Fruit fly (Drosophila melanogaster): ENCODE results near the gene Ccdc56.

Gene Ccdc56

DNA sequence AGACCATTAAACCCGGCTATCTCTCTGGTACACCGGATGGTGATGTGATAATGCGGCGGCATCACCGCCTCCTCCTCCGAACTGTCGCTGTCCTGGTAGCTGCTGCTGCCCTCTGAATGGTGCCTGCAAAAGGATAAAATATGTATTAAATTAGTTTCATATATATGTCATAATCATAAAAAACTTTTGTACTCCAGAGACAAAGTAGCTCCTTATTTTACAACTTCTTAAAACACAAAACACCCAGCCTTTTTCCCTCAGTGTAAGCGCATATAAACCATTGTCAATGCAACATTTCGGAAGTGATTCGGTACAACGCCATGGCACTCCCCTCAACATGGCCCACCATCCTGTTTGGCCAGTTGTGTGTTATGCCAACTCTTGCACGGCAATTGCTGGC lies 7.1 kb upstream of the Ccdc56 start:
- no peak for TF ChIP-seq Vsx2 (GFP tag; optimal IDR thresholded peaks at IDR 0.05; ENCODE audit: partially characterized antibody)
- no peak for TF ChIP-seq sv (GFP tag; optimal IDR thresholded peaks at IDR 0.05)
- TF ChIP-seq Abd-B (GFP tag; optimal IDR thresholded peaks at IDR 0.05): no peak
- no peak for TF ChIP-seq Hnf4 (GFP tag; optimal IDR thresholded peaks at IDR 0.05)
- no peak for TF ChIP-seq sage (GFP tag; optimal IDR thresholded peaks at IDR 0.05)
- no peak for TF ChIP-seq br (GFP tag; optimal IDR thresholded peaks at IDR 0.05)
- no peak for TF ChIP-seq Dfd (GFP tag; optimal IDR thresholded peaks at IDR 0.05)
- no peak for TF ChIP-seq Hr83 (GFP tag; optimal IDR thresholded peaks at IDR 0.05; ENCODE audit: poor library complexity, severe bottlenecking)
- TF ChIP-seq Hr78 (GFP tag; optimal IDR thresholded peaks at IDR 0.05): no peak
- no peak for TF ChIP-seq ey (GFP tag; optimal IDR thresholded peaks at IDR 0.05)
- TF ChIP-seq psq (GFP tag; optimal IDR thresholded peaks at IDR 0.05): no peak
- no peak for TF ChIP-seq CG32264 (GFP tag; optimal IDR thresholded peaks at IDR 0.05)
- no peak for TF ChIP-seq h (GFP tag; optimal IDR thresholded peaks at IDR 0.05)
- TF ChIP-seq Rel (GFP tag; optimal IDR thresholded peaks at IDR 0.05): no peak
- no peak for TF ChIP-seq Rel (tag; optimal IDR thresholded peaks at IDR 0.05)
- TF ChIP-seq Myc (optimal IDR thresholded peaks at IDR 0.05): no peak

DNA sequence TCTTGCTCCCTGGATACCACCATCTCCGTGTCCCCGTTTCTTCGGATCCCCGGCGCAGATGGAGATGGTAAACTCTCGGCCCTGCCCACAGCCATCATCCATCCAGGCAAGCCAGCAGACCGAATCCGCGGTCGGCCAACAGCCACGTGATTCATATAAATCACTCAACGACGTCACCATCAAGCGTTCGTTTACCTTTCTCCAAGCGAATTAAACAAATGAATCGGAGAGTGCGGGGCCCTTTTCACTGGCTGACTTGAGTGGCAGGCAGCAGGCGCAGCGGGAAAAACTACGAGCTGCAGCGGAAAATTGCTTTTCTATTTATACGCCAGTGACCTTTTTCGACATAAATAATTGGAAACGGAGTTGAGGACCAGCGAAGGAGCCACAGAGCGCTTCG lies 5.2 kb upstream of the Ccdc56 start:
- no peak for TF ChIP-seq br (GFP tag; optimal IDR thresholded peaks at IDR 0.05)
- TF ChIP-seq psq (GFP tag; optimal IDR thresholded peaks at IDR 0.05): no peak
- no peak for TF ChIP-seq usp (GFP tag; optimal IDR thresholded peaks at IDR 0.05)
- no peak for TF ChIP-seq Sp1 (GFP tag; optimal IDR thresholded peaks at IDR 0.05)
- no peak for TF ChIP-seq CG9705 (GFP tag; optimal IDR thresholded peaks at IDR 0.05)
- no peak for TF ChIP-seq Rel (GFP tag; optimal IDR thresholded peaks at IDR 0.05)
- TF ChIP-seq Rel (tag; optimal IDR thresholded peaks at IDR 0.05): no peak
- no peak for TF ChIP-seq HLH106 (tag; optimal IDR thresholded peaks at IDR 0.05)
- no peak for TF ChIP-seq Vsx2 (GFP tag; optimal IDR thresholded peaks at IDR 0.05; ENCODE audit: partially characterized antibody)
- TF ChIP-seq woc (GFP tag; optimal IDR thresholded peaks at IDR 0.05): no peak
- TF ChIP-seq foxo (GFP tag; optimal IDR thresholded peaks at IDR 0.05): no peak
- TF ChIP-seq fru (GFP tag; optimal IDR thresholded peaks at IDR 0.05): no peak
- TF ChIP-seq brk (GFP tag; optimal IDR thresholded peaks at IDR 0.05): no peak

dm6 chr3L:11704902-11705546 lies 3.8 kb upstream of the Ccdc56 start:
- TF ChIP-seq GATAd (GFP tag; optimal IDR thresholded peaks at IDR 0.05): no peak
- no peak for TF ChIP-seq pan (optimal IDR thresholded peaks at IDR 0.05)
- no peak for TF ChIP-seq Mio (GFP tag; optimal IDR thresholded peaks at IDR 0.05)
- TF ChIP-seq jim (GFP tag; optimal IDR thresholded peaks at IDR 0.05): no peak
- TF ChIP-seq Dfd (GFP tag; optimal IDR thresholded peaks at IDR 0.05): no peak
- no peak for TF ChIP-seq Jra (GFP tag; optimal IDR thresholded peaks at IDR 0.05)
- TF ChIP-seq OdsH (GFP tag; optimal IDR thresholded peaks at IDR 0.05): no peak
- no peak for TF ChIP-seq Abd-B (GFP tag; optimal IDR thresholded peaks at IDR 0.05)
- no peak for TF ChIP-seq HLH106 (tag; optimal IDR thresholded peaks at IDR 0.05)
- TF ChIP-seq usp (GFP tag; optimal IDR thresholded peaks at IDR 0.05): no peak
- TF ChIP-seq CG32264 (GFP tag; optimal IDR thresholded peaks at IDR 0.05): no peak
- no peak for TF ChIP-seq Sp1 (GFP tag; optimal IDR thresholded peaks at IDR 0.05)
- TF ChIP-seq ey (GFP tag; optimal IDR thresholded peaks at IDR 0.05): no peak
- no peak for TF ChIP-seq dmrt93B (GFP tag; optimal IDR thresholded peaks at IDR 0.05)
- no peak for TF ChIP-seq dsf (GFP tag; optimal IDR thresholded peaks at IDR 0.05; ENCODE audit: borderline replicate concordance)

DNA sequence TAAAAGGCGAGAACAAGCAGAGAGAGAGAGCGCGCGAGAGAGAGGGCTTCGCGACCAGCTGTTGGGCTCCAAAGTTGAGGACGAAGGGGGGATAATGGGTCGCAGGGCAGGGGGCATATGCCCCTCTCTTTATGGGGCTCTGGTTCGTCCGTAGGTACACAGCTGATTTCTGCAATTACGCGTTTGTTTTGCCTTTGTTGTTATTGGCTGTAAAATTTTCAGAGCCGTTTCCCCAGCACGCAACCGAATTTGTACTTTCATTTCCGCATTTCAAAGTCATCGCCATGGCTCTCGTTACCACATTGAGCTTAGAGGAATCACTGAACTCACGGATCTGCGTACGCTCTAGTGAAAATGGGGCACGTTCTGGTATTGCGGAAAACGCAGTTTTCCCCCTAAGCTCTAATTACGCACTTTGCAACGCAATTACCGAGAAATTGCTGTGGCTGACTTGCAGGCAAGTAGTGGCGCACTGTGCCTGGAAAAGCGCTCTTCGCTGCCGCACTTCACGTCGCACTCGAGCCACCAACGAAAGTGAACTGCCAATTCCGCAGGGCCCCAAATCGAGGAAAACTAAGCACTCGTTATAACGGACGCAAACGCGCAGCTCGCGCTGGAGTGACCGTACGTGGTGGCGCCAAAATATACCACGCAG lies 674 bp upstream of the Ccdc56 start, which contains the start of gene CG11658:
TSS of gene CG11658 (minus strand) at position 576 of the 655 bp plus-strand sequence.
- TF ChIP-seq jim (GFP tag; optimal IDR thresholded peaks at IDR 0.05) (no peak), Hr78 (GFP tag; optimal IDR thresholded peaks at IDR 0.05) (no peak), Sp1 (GFP tag; optimal IDR thresholded peaks at IDR 0.05) (no peak), OdsH (GFP tag; optimal IDR thresholded peaks at IDR 0.05) (no peak), CrebA (GFP tag; optimal IDR thresholded peaks at IDR 0.05; ENCODE audit: borderline replicate concordance) (no peak), dl (GFP tag; optimal IDR thresholded peaks at IDR 0.05; ENCODE audit: insufficient read depth in 1 of 2, partially characterized antibody in 2 of 2) (peak; percentile 26 to 50), Myc (optimal IDR thresholded peaks at IDR 0.05) (peak; percentile 5), Dif (GFP tag; optimal IDR thresholded peaks at IDR 0.05; ENCODE audit: partially characterized antibody) (peak; percentile 32), woc (GFP tag; optimal IDR thresholded peaks at IDR 0.05) (no peak), lola (GFP tag; optimal IDR thresholded peaks at IDR 0.05) (no peak), Rel (GFP tag; optimal IDR thresholded peaks at IDR 0.05) (no peak), Rel (tag; optimal IDR thresholded peaks at IDR 0.05) (peak; percentile 61), CG32264 (GFP tag; optimal IDR thresholded peaks at IDR 0.05) (no peak), GATAd (GFP tag; optimal IDR thresholded peaks at IDR 0.05) (no peak), Jra (GFP tag; optimal IDR thresholded peaks at IDR 0.05) (peak; percentile 15), Hr83 (GFP tag; optimal IDR thresholded peaks at IDR 0.05; ENCODE audit: poor library complexity, severe bottlenecking) (peak; percentile 63), psq (GFP tag; optimal IDR thresholded peaks at IDR 0.05) (peak; percentile 57), pan (optimal IDR thresholded peaks at IDR 0.05) (no peak)

Measured in whole organism, wandering third instar larva.